Fruit fly (Drosophila melanogaster) whole organism, wandering third instar larva: ENCODE results near the gene PIG-C.

ENCODE experiments used
- Abd-B ChIP-seq: fragments of >200 bp; optimal IDR thresholded peaks from 2 replicates; lab custom pipeline; 2017; ENCODE audit warnings: missing biosample characterization, missing genetic modification characterization
- CG32264 ChIP-seq: fragments of 200-800 bp; sonication (Bioruptor generic); optimal IDR thresholded peaks from 2 replicates; lab custom pipeline; 2016; ENCODE audit warnings: missing biosample characterization, missing genetic modification characterization
- CG9705 ChIP-seq: fragments of 200-800 bp; sonication (Bioruptor generic); optimal IDR thresholded peaks from 2 replicates; lab custom pipeline; 2018; ENCODE audit warnings: missing biosample characterization, mild to moderate bottlenecking, missing genetic modification characterization
- CrebA ChIP-seq: fragments of 200-800 bp; sonication (Bioruptor generic); optimal IDR thresholded peaks from 2 replicates; lab custom pipeline; 2016; ENCODE audit warnings: missing biosample characterization, mild to moderate bottlenecking, missing genetic modification characterization, borderline replicate concordance
- Dfd ChIP-seq: fragments of >200 bp; optimal IDR thresholded peaks from 2 replicates; lab custom pipeline; 2017; ENCODE audit warnings: missing biosample characterization, missing genetic modification characterization
- Dif ChIP-seq: fragments of 200-275, 200-300 bp; sonication (Bioruptor generic); optimal IDR thresholded peaks from 2 replicates; lab custom pipeline; 2018; ENCODE audit warnings: missing biosample characterization, missing genetic modification characterization; ENCODE audit not compliant: partially characterized antibody
- GATAd ChIP-seq: sonication (Bioruptor generic); optimal IDR thresholded peaks from 2 replicates; lab custom pipeline; 2016; ENCODE audit warnings: missing biosample characterization, missing genetic modification characterization
- Hnf4 ChIP-seq: fragments of 200-800 bp; sonication (Bioruptor generic); optimal IDR thresholded peaks from 2 replicates; lab custom pipeline; 2016; ENCODE audit warnings: missing biosample characterization, mild to moderate bottlenecking, missing genetic modification characterization
- Hr83 ChIP-seq: fragments of 200-300 bp; sonication (Bioruptor generic); optimal IDR thresholded peaks from 2 replicates; lab custom pipeline; 2016; ENCODE audit warnings: missing biosample characterization, mild to moderate bottlenecking, missing genetic modification characterization, moderate library complexity; ENCODE audit not compliant: poor library complexity, severe bottlenecking
- Jra ChIP-seq: sonication (Bioruptor generic); optimal IDR thresholded peaks from 2 replicates; lab custom pipeline; 2016; ENCODE audit warnings: missing biosample characterization, missing genetic modification characterization
- Mio ChIP-seq: sonication (Bioruptor generic); optimal IDR thresholded peaks from 2 replicates; lab custom pipeline; 2016; ENCODE audit warnings: missing biosample characterization, missing genetic modification characterization
- Myc ChIP-seq: fragments of >200 bp; optimal IDR thresholded peaks from 2 replicates; lab custom pipeline; 2017
- OdsH ChIP-seq: fragments of 200-800 bp; sonication (Bioruptor generic); optimal IDR thresholded peaks from 2 replicates; lab custom pipeline; 2016; ENCODE audit warnings: missing biosample characterization, mild to moderate bottlenecking, missing genetic modification characterization
- Rel ChIP-seq, 2 experiments: fragments of 200-800 bp; sonication (Bioruptor generic) in 1 of 2; optimal IDR thresholded peaks; 2 replicates in 1 of 2; 3 replicates in 1 of 2; lab custom pipeline; 2016 to 2019; ENCODE audit warnings: mild to moderate bottlenecking in 2 of 2, missing biosample characterization in 2 of 2, missing genetic modification characterization in 2 of 2, moderate library complexity in 1 of 2
- Sp1 ChIP-seq: fragments of 200-800 bp; sonication (Bioruptor generic); optimal IDR thresholded peaks from 3 replicates; lab custom pipeline; 2019; ENCODE audit warnings: missing biosample characterization, mild to moderate bottlenecking, missing genetic modification characterization, moderate library complexity
- Vsx2 ChIP-seq: fragments of 200-300, 225-300 bp; sonication (Bioruptor generic); optimal IDR thresholded peaks from 2 replicates; lab custom pipeline; 2018; ENCODE audit warnings: missing biosample characterization, missing genetic modification characterization; ENCODE audit not compliant: partially characterized antibody
- br ChIP-seq: fragments of 200-800 bp; sonication (Bioruptor generic); optimal IDR thresholded peaks from 2 replicates; lab custom pipeline; 2016; ENCODE audit warnings: missing biosample characterization, missing genetic modification characterization
- brk ChIP-seq: fragments of 200-800 bp; sonication (Bioruptor generic); optimal IDR thresholded peaks from 2 replicates; lab custom pipeline; 2016; ENCODE audit warnings: missing biosample characterization, mild to moderate bottlenecking, missing genetic modification characterization
- dl ChIP-seq, 2 experiments: fragments of 175-275, 200-275 bp in 1 of 2; fragments of 200-275 bp in 1 of 2; sonication (Bioruptor generic); optimal IDR thresholded peaks; lab custom pipeline; 2018; ENCODE audit warnings: mild to moderate bottlenecking in 2 of 2, missing biosample characterization in 2 of 2, missing genetic modification characterization in 2 of 2, moderate library complexity in 2 of 2; ENCODE audit not compliant: partially characterized antibody in 2 of 2, insufficient read depth in 1 of 2
- dmrt93B ChIP-seq: fragments of 200-800 bp; sonication (Bioruptor generic); optimal IDR thresholded peaks from 2 replicates; lab custom pipeline; 2018; ENCODE audit warnings: missing biosample characterization, mild to moderate bottlenecking, missing genetic modification characterization
- ey ChIP-seq: fragments of 200-800 bp; sonication (Bioruptor generic); optimal IDR thresholded peaks from 2 replicates; lab custom pipeline; 2016; ENCODE audit warnings: missing biosample characterization, missing genetic modification characterization
- foxo ChIP-seq, 2 experiments: fragments of 200-800 bp; sonication (Bioruptor generic); optimal IDR thresholded peaks; 2 replicates in 1 of 2; 3 replicates in 1 of 2; lab custom pipeline; 2016 to 2017; ENCODE audit warnings: missing biosample characterization in 2 of 2, missing genetic modification characterization in 2 of 2
- fru ChIP-seq: fragments of 200-800 bp; sonication (Bioruptor generic); optimal IDR thresholded peaks from 3 replicates; lab custom pipeline; 2016; ENCODE audit warnings: missing biosample characterization, mild to moderate bottlenecking, missing genetic modification characterization
- h ChIP-seq: fragments of 200-800 bp; sonication (Bioruptor generic); optimal IDR thresholded peaks from 3 replicates; lab custom pipeline; 2016; ENCODE audit warnings: missing biosample characterization, mild to moderate bottlenecking, missing genetic modification characterization
- jim ChIP-seq: fragments of 175-275, 200-325 bp; sonication (Bioruptor generic); optimal IDR thresholded peaks from 2 replicates; lab custom pipeline; 2016; ENCODE audit warnings: missing biosample characterization, mild to moderate bottlenecking, missing genetic modification characterization
- lola ChIP-seq: fragments of >200 bp; optimal IDR thresholded peaks from 2 replicates; lab custom pipeline; 2017; ENCODE audit warnings: missing biosample characterization, missing genetic modification characterization
- pan ChIP-seq: fragments of >200 bp; optimal IDR thresholded peaks from 2 replicates; lab custom pipeline; 2017
- psq ChIP-seq: fragments of 200-800 bp; sonication (Bioruptor generic); optimal IDR thresholded peaks from 3 replicates; lab custom pipeline; 2017; ENCODE audit warnings: missing biosample characterization, mild to moderate bottlenecking, missing genetic modification characterization, moderate library complexity
- rgr ChIP-seq: fragments of 200-800 bp; sonication (Bioruptor generic); optimal IDR thresholded peaks from 3 replicates; lab custom pipeline; 2016; ENCODE audit warnings: missing biosample characterization, mild to moderate bottlenecking, missing genetic modification characterization
- sv ChIP-seq: fragments of 200-800 bp; sonication (Bioruptor generic); optimal IDR thresholded peaks from 3 replicates; lab custom pipeline; 2016; ENCODE audit warnings: missing biosample characterization, missing genetic modification characterization
- tai ChIP-seq: sonication (Bioruptor generic); optimal IDR thresholded peaks from 2 replicates; lab custom pipeline; 2016; ENCODE audit warnings: missing biosample characterization, missing genetic modification characterization
- usp ChIP-seq: fragments of >200 bp; optimal IDR thresholded peaks from 2 replicates; lab custom pipeline; 2017; ENCODE audit warnings: missing biosample characterization, missing genetic modification characterization
- woc ChIP-seq: sonication (Bioruptor generic); optimal IDR thresholded peaks from 2 replicates; lab custom pipeline; 2016; ENCODE audit warnings: missing biosample characterization, mild to moderate bottlenecking, missing genetic modification characterization

Gene PIG-C

dm6 chr3L:3314049-3314448 lies 5.0 kb downstream of the PIG-C start, which contains the start of gene Drsl2:
Gene Drsl2, plus strand, starts transcription at chr3L:3314349.
- TF ChIP-seq Dfd (GFP tag; lab: Kevin White, UChicago) (no peak), Mio (GFP tag; lab: Kevin White, UChicago) (no peak), CG9705 (GFP tag; lab: Kevin White, UChicago) (no peak), br (no peak), Rel (GFP tag; optimal IDR thresholded peaks at IDR 0.05; lab: Kevin White, UChicago) (no peak), Rel (tag; optimal IDR thresholded peaks at IDR 0.05; lab: Kevin White, UChicago) (no peak), Dif (GFP tag; lab: Kevin White, UChicago) (no peak), jim (GFP tag; lab: Kevin White, UChicago) (no peak), sv (GFP tag; lab: Kevin White, UChicago) (no peak), woc (GFP tag; lab: Kevin White, UChicago) (no peak), Sp1 (GFP tag; lab: Kevin White, UChicago) (no peak), dl (GFP tag; optimal IDR thresholded peaks at IDR 0.05; lab: Kevin White, UChicago; ENCODE audit: insufficient read depth in 1 of 2, partially characterized antibody in 2 of 2) (no peak)

dm6 chr3L:3308676-3309613 lies 10.1 kb downstream of the PIG-C start:
- peak; percentile 6 for TF ChIP-seq Sp1 (GFP tag; lab: Kevin White, UChicago)
- TF ChIP-seq Vsx2 (GFP tag; lab: Kevin White, UChicago): no peak
- no peak for TF ChIP-seq Hr83 (GFP tag; lab: Kevin White, UChicago)
- no peak for TF ChIP-seq Jra
- no peak for TF ChIP-seq CG32264
- TF ChIP-seq foxo (GFP tag; optimal IDR thresholded peaks at IDR 0.05; lab: Kevin White, UChicago): no peak
- TF ChIP-seq Abd-B (GFP tag; lab: Kevin White, UChicago): no peak
- no peak for TF ChIP-seq Myc
- no peak for TF ChIP-seq usp (GFP tag; lab: Kevin White, UChicago)
- TF ChIP-seq Mio (GFP tag; lab: Kevin White, UChicago): no peak
- TF ChIP-seq CrebA (GFP tag; lab: Kevin White, UChicago): no peak
- TF ChIP-seq rgr (GFP tag; lab: Kevin White, UChicago): no peak
- TF ChIP-seq dl (GFP tag; optimal IDR thresholded peaks at IDR 0.05; lab: Kevin White, UChicago; ENCODE audit: insufficient read depth in 1 of 2, partially characterized antibody in 2 of 2): no peak
- TF ChIP-seq brk: no peak
- TF ChIP-seq GATAd: no peak
- no peak for TF ChIP-seq psq (GFP tag; lab: Kevin White, UChicago)
- TF ChIP-seq Rel (GFP tag; optimal IDR thresholded peaks at IDR 0.05; lab: Kevin White, UChicago): no peak
- peak; percentile 10 for TF ChIP-seq Rel (tag; optimal IDR thresholded peaks at IDR 0.05; lab: Kevin White, UChicago)
- no peak for TF ChIP-seq dmrt93B (GFP tag; lab: Kevin White, UChicago)
- peak; percentile 20 for TF ChIP-seq br
- peak; percentile 52 for TF ChIP-seq h
- TF ChIP-seq OdsH (GFP tag; lab: Kevin White, UChicago): peak; percentile 13
- TF ChIP-seq pan: no peak
- TF ChIP-seq lola (GFP tag; lab: Kevin White, UChicago): no peak
- TF ChIP-seq CG9705 (GFP tag; lab: Kevin White, UChicago): no peak
- TF ChIP-seq ey (GFP tag; lab: Kevin White, UChicago): no peak
- TF ChIP-seq tai (GFP tag; lab: Kevin White, UChicago): no peak
- TF ChIP-seq jim (GFP tag; lab: Kevin White, UChicago): no peak
- no peak for TF ChIP-seq woc (GFP tag; lab: Kevin White, UChicago)
- TF ChIP-seq fru: peak; percentile 48
- TF ChIP-seq Hnf4 (GFP tag; lab: Kevin White, UChicago): no peak
- TF ChIP-seq, all 38 proteins: peak for 6

- TF ChIP-seq dl (GFP tag; optimal IDR thresholded peaks at IDR 0.05; lab: Kevin White, UChicago; ENCODE audit: insufficient read depth in 1 of 2, partially characterized antibody in 2 of 2) (no peak), CG9705 (GFP tag; lab: Kevin White, UChicago) (no peak), foxo (GFP tag; optimal IDR thresholded peaks at IDR 0.05; lab: Kevin White, UChicago) (no peak), Rel (GFP tag; optimal IDR thresholded peaks at IDR 0.05; lab: Kevin White, UChicago) (no peak), Rel (tag; optimal IDR thresholded peaks at IDR 0.05; lab: Kevin White, UChicago) (no peak), ey (GFP tag; lab: Kevin White, UChicago) (no peak), CG32264 (no peak)
Observed at dm6 chr3L:3307593-3307992, 11.4 kb downstream of the PIG-C start.
